Worm (Caenorhabditis elegans) whole organism, L3 larva: ENCODE data around the gene F56C3.9.

ENCODE experiments used
- R02D3.7 ChIP-seq: fragments of 150-350 bp; optimal IDR thresholded peaks from 2 replicates; lab custom pipeline; 2014; ENCODE audit warnings: missing biosample characterization, missing genetic modification characterization
- ZK546.5 ChIP-seq: sonication (generic microtip); optimal IDR thresholded peaks from 2 replicates; lab custom pipeline; 2017; ENCODE audit warnings: missing biosample characterization, missing genetic modification characterization
- aly-2 ChIP-seq: fragments of 150-350 bp; optimal IDR thresholded peaks from 2 replicates; lab custom pipeline; 2014; ENCODE audit warnings: missing biosample characterization, missing genetic modification characterization
- ama-1 ChIP-seq: fragments of 150-350 bp; optimal IDR thresholded peaks from 2 replicates; lab custom pipeline; 2018
- ceh-16 ChIP-seq: sonication (generic microtip); optimal IDR thresholded peaks from 2 replicates; lab custom pipeline; 2017; ENCODE audit warnings: missing biosample characterization, missing genetic modification characterization
- ceh-82 ChIP-seq: fragments of 150-350 bp; optimal IDR thresholded peaks from 2 replicates; lab custom pipeline; 2014; ENCODE audit warnings: missing biosample characterization, missing genetic modification characterization
- ceh-9 ChIP-seq: sonication (generic microtip); optimal IDR thresholded peaks from 2 replicates; lab custom pipeline; 2018; ENCODE audit warnings: missing biosample characterization, missing genetic modification characterization
- daf-12 ChIP-seq: fragments of 150-350 bp; optimal IDR thresholded peaks from 2 replicates; lab custom pipeline; 2014; ENCODE audit warnings: missing biosample characterization, missing genetic modification reagents, missing genetic modification characterization
- egl-27 ChIP-seq: sonication (generic microtip); optimal IDR thresholded peaks from 4 replicates; lab custom pipeline; 2017; ENCODE audit warnings: missing biosample characterization, missing genetic modification reagents, missing genetic modification characterization
- egl-5 ChIP-seq: fragments of 150-350 bp; optimal IDR thresholded peaks from 2 replicates; lab custom pipeline; 2017; ENCODE audit warnings: missing biosample characterization, missing genetic modification reagents, missing genetic modification characterization, inconsistent platforms
- elt-1 ChIP-seq: fragments of 150-350 bp; optimal IDR thresholded peaks from 2 replicates; lab custom pipeline; 2014; ENCODE audit warnings: missing biosample characterization, missing genetic modification characterization
- elt-2 ChIP-seq: sonication (generic microtip); optimal IDR thresholded peaks from 2 replicates; lab custom pipeline; 2016; ENCODE audit warnings: missing genetic modification reagents, mild to moderate bottlenecking, missing genetic modification characterization, missing compliant biosample characterization
- elt-3 ChIP-seq, 3 experiments: fragments of 150-350 bp in 1 of 3; sonication (generic microtip) in 2 of 3; optimal IDR thresholded peaks; 2 replicates in 2 of 3; 4 replicates in 1 of 3; lab custom pipeline; 2014 to 2017; ENCODE audit warnings: missing biosample characterization in 3 of 3, missing genetic modification characterization in 3 of 3
- eor-1 ChIP-seq, 2 experiments: fragments of 150-350 bp; optimal IDR thresholded peaks; 2 replicates each; lab custom pipeline; 2014 to 2018; ENCODE audit warnings: missing biosample characterization in 2 of 2, missing genetic modification characterization in 2 of 2
- fkh-10 ChIP-seq: sonication (generic microtip); optimal IDR thresholded peaks from 2 replicates; lab custom pipeline; 2017; ENCODE audit warnings: missing biosample characterization, missing genetic modification reagents, missing genetic modification characterization
- fos-1 ChIP-seq: fragments of 150-350 bp; optimal IDR thresholded peaks from 2 replicates; lab custom pipeline; 2014; ENCODE audit warnings: missing biosample characterization, missing genetic modification characterization
- hmg-11 ChIP-seq: sonication (generic microtip); optimal IDR thresholded peaks from 2 replicates; lab custom pipeline; 2016; ENCODE audit warnings: missing genetic modification characterization, missing compliant biosample characterization
- lin-15B ChIP-seq: fragments of 150-350 bp; optimal IDR thresholded peaks from 2 replicates; lab custom pipeline; 2014; ENCODE audit warnings: missing biosample characterization, missing genetic modification characterization
- lin-39 ChIP-seq: fragments of 150-350 bp; optimal IDR thresholded peaks from 2 replicates; lab custom pipeline; 2018; ENCODE audit warnings: missing biosample characterization, missing genetic modification reagents, missing genetic modification characterization
- mdl-1 ChIP-seq: fragments of 150-350 bp; optimal IDR thresholded peaks from 2 replicates; lab custom pipeline; 2014; ENCODE audit warnings: missing biosample characterization, missing genetic modification characterization
- mml-1 ChIP-seq: fragments of 150-350 bp; sonication (generic microtip); optimal IDR thresholded peaks from 3 replicates; lab custom pipeline; 2014; ENCODE audit warnings: missing biosample characterization, missing genetic modification characterization
- nfya-1 ChIP-seq: sonication (generic microtip); optimal IDR thresholded peaks from 2 replicates; lab custom pipeline; 2017; ENCODE audit warnings: missing genetic modification characterization, mild to moderate bottlenecking, missing compliant biosample characterization, antibody characterized with exemption, moderate library complexity; ENCODE audit not compliant: insufficient read depth
- nhr-12 ChIP-seq: fragments of 150-350 bp; optimal IDR thresholded peaks from 2 replicates; lab custom pipeline; 2014; ENCODE audit warnings: missing biosample characterization, missing genetic modification characterization
- nhr-23 ChIP-seq: fragments of 150-350 bp; optimal IDR thresholded peaks from 2 replicates; lab custom pipeline; 2014; ENCODE audit warnings: missing biosample characterization, missing genetic modification reagents, missing genetic modification characterization
- nhr-237 ChIP-seq: fragments of 150-350 bp; optimal IDR thresholded peaks from 2 replicates; lab custom pipeline; 2014; ENCODE audit warnings: missing biosample characterization, missing genetic modification characterization
- nhr-25 ChIP-seq: sonication (generic microtip); optimal IDR thresholded peaks from 2 replicates; lab custom pipeline; 2017; ENCODE audit warnings: missing biosample characterization, missing genetic modification characterization
- nhr-43 ChIP-seq: sonication (generic microtip); optimal IDR thresholded peaks from 2 replicates; lab custom pipeline; 2016; ENCODE audit warnings: mild to moderate bottlenecking, missing genetic modification characterization, missing compliant biosample characterization; ENCODE audit not compliant: poor library complexity, severe bottlenecking
- nhr-77 ChIP-seq: fragments of 150-350 bp; optimal IDR thresholded peaks from 2 replicates; lab custom pipeline; 2014; ENCODE audit warnings: missing biosample characterization, missing genetic modification characterization
- pha-4 ChIP-seq: fragments of 150-350 bp; optimal IDR thresholded peaks from 2 replicates; lab custom pipeline; 2014; ENCODE audit warnings: missing biosample characterization, missing genetic modification reagents, missing genetic modification characterization
- pqm-1 ChIP-seq: fragments of 150-350 bp; optimal IDR thresholded peaks from 2 replicates; lab custom pipeline; 2017; ENCODE audit warnings: missing biosample characterization, missing genetic modification characterization, inconsistent platforms
- skn-1 ChIP-seq: fragments of 150-350 bp; optimal IDR thresholded peaks from 2 replicates; lab custom pipeline; 2014; ENCODE audit warnings: missing biosample characterization, missing genetic modification characterization
- snpc-4 ChIP-seq: fragments of 150-350 bp; optimal IDR thresholded peaks from 2 replicates; lab custom pipeline; 2014; ENCODE audit warnings: missing biosample characterization, missing genetic modification characterization
- tbx-2 ChIP-seq: sonication (generic microtip); optimal IDR thresholded peaks from 2 replicates; lab custom pipeline; 2016; ENCODE audit warnings: mild to moderate bottlenecking, missing genetic modification characterization, missing compliant biosample characterization
- unc-39 ChIP-seq: sonication (generic microtip); optimal IDR thresholded peaks from 4 replicates; lab custom pipeline; 2017; ENCODE audit warnings: missing biosample characterization, missing genetic modification characterization
- unc-62 ChIP-seq: fragments of 150-350 bp; sonication (generic microtip); optimal IDR thresholded peaks from 4 replicates; lab custom pipeline; 2014; ENCODE audit warnings: missing biosample characterization, missing genetic modification reagents, missing genetic modification characterization
- zag-1 ChIP-seq: fragments of 150-350 bp; optimal IDR thresholded peaks from 2 replicates; lab custom pipeline; 2014; ENCODE audit warnings: missing biosample characterization, missing genetic modification characterization
- ztf-11 ChIP-seq: fragments of 150-350 bp; optimal IDR thresholded peaks from 2 replicates; lab custom pipeline; 2014; ENCODE audit warnings: missing biosample characterization, missing genetic modification characterization
- ztf-4 ChIP-seq: fragments of 150-350 bp; optimal IDR thresholded peaks from 2 replicates; lab custom pipeline; 2014; ENCODE audit warnings: missing biosample characterization, missing genetic modification characterization

The F56C3.9 gene

ce11 chrX:1419163-1419696 lies 25.4 kb upstream of the F56C3.9 start, which contains the start of gene F19G12.9:
Gene F19G12.9 (plus strand): TSS chrX:1419213.
- peak; percentile 92 for TF ChIP-seq skn-1
- peak; percentile 43 for TF ChIP-seq elt-2
- no peak for TF ChIP-seq egl-5 (tag; lab: Kevin White, UChicago)
- peak; percentile 14 for TF ChIP-seq pha-4 (tag; lab: Kevin White, UChicago)
- TF ChIP-seq, all 47 proteins: peak for 3

- TF ChIP-seq skn-1 (peak; percentile 54), pqm-1 (tag; lab: Kevin White, UChicago) (peak; percentile 38), fkh-10 (GFP tag; lab: Kevin White, UChicago) (no peak), ama-1 (no peak), elt-2 (peak; percentile 62)
These were observed 23.1 kb upstream of the F56C3.9 start, which contains the start of the genes F19G12.4 and F19G12.8 for ce11 chrX:1416776-1417354. Gene F19G12.4 (plus strand): TSS chrX:1417304. Gene F19G12.8 (plus strand): TSS chrX:1417320.

- TF ChIP-seq eor-1 (tag; optimal IDR thresholded peaks at IDR 0.05; lab: Kevin White, UChicago) (no peak), daf-12 (tag; lab: Kevin White, UChicago) (no peak), unc-39 (tag; lab: Kevin White, UChicago) (no peak), ZK546.5 (tag; lab: Kevin White, UChicago) (no peak), nhr-237 (no peak), mml-1 (tag; lab: Kevin White, UChicago) (no peak)
These were observed 19.1 kb upstream of the F56C3.9 start, which contains the start of gene srh-19 for ce11 chrX:1412844-1413243. Gene srh-19 (plus strand): TSS chrX:1413144.

- TF ChIP-seq nhr-77 (tag; lab: Kevin White, UChicago) (no peak), ztf-4 (tag; lab: Kevin White, UChicago) (no peak), mdl-1 (tag; lab: Kevin White, UChicago) (no peak), fos-1 (no peak), nfya-1 (tag; lab: Kevin White, UChicago) (no peak), nhr-237 (no peak), zag-1 (tag; lab: Kevin White, UChicago) (no peak), egl-27 (tag; lab: Kevin White, UChicago) (no peak), tbx-2 (tag; lab: Kevin White, UChicago) (no peak), unc-62 (no peak), nhr-12 (no peak), nhr-23 (no peak), elt-3 (tag; optimal IDR thresholded peaks at IDR 0.05; lab: Kevin White, UChicago) (no peak), hmg-11 (tag; lab: Kevin White, UChicago) (no peak), R02D3.7 (tag; lab: Kevin White, UChicago) (no peak), snpc-4 (no peak), ceh-16 (tag; lab: Kevin White, UChicago) (no peak), pha-4 (tag; lab: Kevin White, UChicago) (no peak), lin-15B (tag; lab: Kevin White, UChicago) (no peak), unc-39 (tag; lab: Kevin White, UChicago) (no peak)
These were observed 16.8 kb upstream of the F56C3.9 start, which contains the start of gene abu-2 for ce11 chrX:1410552-1410951. Gene abu-2 (minus strand): TSS chrX:1410652.

ce11 chrX:1409224-1409623 lies 15.4 kb upstream of the F56C3.9 start:
- TF ChIP-seq ceh-9 (tag; lab: Kevin White, UChicago) (no peak), mdl-1 (tag; lab: Kevin White, UChicago) (no peak), egl-5 (tag; lab: Kevin White, UChicago) (no peak), ztf-4 (tag; lab: Kevin White, UChicago) (no peak), hmg-11 (tag; lab: Kevin White, UChicago) (no peak), aly-2 (tag; lab: Kevin White, UChicago) (no peak), mml-1 (tag; lab: Kevin White, UChicago) (no peak), lin-15B (tag; lab: Kevin White, UChicago) (no peak), fkh-10 (GFP tag; lab: Kevin White, UChicago) (no peak), pqm-1 (tag; lab: Kevin White, UChicago) (no peak), lin-39 (tag; lab: Kevin White, UChicago) (no peak), zag-1 (tag; lab: Kevin White, UChicago) (no peak), nhr-43 (tag; lab: Kevin White, UChicago) (no peak), elt-1 (tag; lab: Kevin White, UChicago) (no peak), ceh-82 (tag; lab: Kevin White, UChicago) (no peak), nhr-25 (no peak), tbx-2 (tag; lab: Kevin White, UChicago) (no peak), ztf-11 (tag; lab: Kevin White, UChicago) (no peak), unc-62 (no peak)
